Worm (Caenorhabditis elegans) whole organism, late embryonic: Measurements from ENCODE around the gene F13H8.6.

ENCODE experiments used
- K02D7.2 ChIP-seq: sonication (generic microtip); optimal IDR thresholded peaks from 2 replicates; lab custom pipeline; 2017; ENCODE audit warnings: mild to moderate bottlenecking, missing genetic modification characterization, missing compliant biosample characterization
- Y22D7AL.16 ChIP-seq: sonication (generic microtip); optimal IDR thresholded peaks from 2 replicates; lab custom pipeline; 2016; ENCODE audit warnings: missing genetic modification characterization, missing compliant biosample characterization
- ahr-1 ChIP-seq: sonication (generic microtip); optimal IDR thresholded peaks from 2 replicates; lab custom pipeline; 2016; ENCODE audit warnings: missing genetic modification characterization, missing compliant biosample characterization
- ama-1 ChIP-seq: fragments of 150-350 bp; optimal IDR thresholded peaks from 2 replicates; lab custom pipeline; 2014
- ceh-14 ChIP-seq: sonication (generic microtip); optimal IDR thresholded peaks from 2 replicates; lab custom pipeline; 2016; ENCODE audit warnings: missing genotype, missing genetic modification characterization, missing compliant biosample characterization
- ceh-18 ChIP-seq: sonication (generic microtip); optimal IDR thresholded peaks from 2 replicates; lab custom pipeline; 2016; ENCODE audit warnings: missing genetic modification characterization, missing compliant biosample characterization
- ceh-19 ChIP-seq: fragments of 200-800 bp; sonication (Bioruptor generic); optimal IDR thresholded peaks from 2 replicates; lab custom pipeline; 2018; ENCODE audit warnings: mild to moderate bottlenecking, missing genetic modification characterization, missing compliant biosample characterization
- ceh-24 ChIP-seq: sonication (generic microtip); optimal IDR thresholded peaks from 2 replicates; lab custom pipeline; 2016; ENCODE audit warnings: mild to moderate bottlenecking, missing genetic modification characterization, missing compliant biosample characterization
- ceh-30 ChIP-seq: fragments of 150-350 bp; optimal IDR thresholded peaks from 2 replicates; lab custom pipeline; 2014; ENCODE audit warnings: missing biosample characterization, missing genetic modification characterization
- ceh-31 ChIP-seq: sonication (generic microtip); optimal IDR thresholded peaks from 2 replicates; lab custom pipeline; 2016; ENCODE audit warnings: missing genetic modification characterization, missing compliant biosample characterization
- ceh-45 ChIP-seq: fragments of 200-800 bp; sonication (Bioruptor generic); IDR thresholded peaks from 2 replicates; pipeline ENCODE4 v1.3.6; 2022; ENCODE audit warnings: missing genetic modification reagents, missing genetic modification characterization, missing compliant biosample characterization
- che-1 ChIP-seq: sonication (generic microtip); optimal IDR thresholded peaks from 2 replicates; lab custom pipeline; 2016; ENCODE audit warnings: mild to moderate bottlenecking, missing genetic modification characterization, missing compliant biosample characterization
- elt-2 ChIP-seq: sonication (generic microtip); optimal IDR thresholded peaks from 2 replicates; lab custom pipeline; 2016; ENCODE audit warnings: missing genetic modification reagents, missing genetic modification characterization, missing compliant biosample characterization
- ets-4 ChIP-seq: sonication (generic microtip); optimal IDR thresholded peaks from 2 replicates; lab custom pipeline; 2016; ENCODE audit warnings: missing genetic modification characterization, missing compliant biosample characterization
- eyg-1 ChIP-seq: sonication (generic microtip); optimal IDR thresholded peaks from 2 replicates; lab custom pipeline; 2016; ENCODE audit warnings: missing genotype, missing genetic modification characterization, missing compliant biosample characterization
- fax-1 ChIP-seq: sonication (generic microtip); optimal IDR thresholded peaks from 2 replicates; lab custom pipeline; 2016; ENCODE audit warnings: missing genotype, missing genetic modification characterization, missing compliant biosample characterization
- fkh-10 ChIP-seq: fragments of 150-350 bp; optimal IDR thresholded peaks from 2 replicates; lab custom pipeline; 2014; ENCODE audit warnings: missing biosample characterization, missing genetic modification reagents, missing genetic modification characterization
- gmeb-2 ChIP-seq: sonication (generic microtip); optimal IDR thresholded peaks from 2 replicates; lab custom pipeline; 2016; ENCODE audit warnings: missing genetic modification characterization, inconsistent platforms, missing compliant biosample characterization
- hlh-13 ChIP-seq: fragments of 200-800 bp; sonication (Bioruptor generic); optimal IDR thresholded peaks from 2 replicates; lab custom pipeline; 2018; ENCODE audit warnings: mild to moderate bottlenecking, missing genetic modification characterization, missing compliant biosample characterization
- hlh-15 ChIP-seq: sonication (generic microtip); optimal IDR thresholded peaks from 2 replicates; lab custom pipeline; 2016; ENCODE audit warnings: missing genetic modification characterization, missing compliant biosample characterization
- hlh-30 ChIP-seq: sonication (generic microtip); optimal IDR thresholded peaks from 2 replicates; lab custom pipeline; 2017; ENCODE audit warnings: antibody characterized with exemption, missing genetic modification characterization, missing compliant biosample characterization; ENCODE audit not compliant: insufficient read depth
- hlh-6 ChIP-seq: sonication (generic microtip); optimal IDR thresholded peaks from 2 replicates; lab custom pipeline; 2016; ENCODE audit warnings: missing genotype, missing genetic modification characterization, missing compliant biosample characterization
- madf-2 ChIP-seq: sonication (generic microtip); optimal IDR thresholded peaks from 2 replicates; lab custom pipeline; 2017; ENCODE audit warnings: missing genetic modification characterization, missing compliant biosample characterization
- nfya-1 ChIP-seq: sonication (generic microtip); optimal IDR thresholded peaks from 2 replicates; lab custom pipeline; 2017; ENCODE audit warnings: missing genetic modification characterization, mild to moderate bottlenecking, missing compliant biosample characterization, antibody characterized with exemption, moderate library complexity
- nhr-232 ChIP-seq: sonication (generic microtip); optimal IDR thresholded peaks from 2 replicates; lab custom pipeline; 2016; ENCODE audit warnings: missing genetic modification characterization, missing compliant biosample characterization
- pag-3 ChIP-seq: sonication (generic microtip); optimal IDR thresholded peaks from 2 replicates; lab custom pipeline; 2016; ENCODE audit warnings: missing compliant biosample characterization, missing genetic modification characterization, borderline replicate concordance
- pat-9 ChIP-seq: fragments of 200-800 bp; sonication (Bioruptor generic); optimal IDR thresholded peaks from 2 replicates; lab custom pipeline; 2018; ENCODE audit warnings: mild to moderate bottlenecking, missing genetic modification characterization, moderate library complexity, missing compliant biosample characterization
- pax-1 ChIP-seq: fragments of 150-350 bp; optimal IDR thresholded peaks from 2 replicates; lab custom pipeline; 2014; ENCODE audit warnings: missing biosample characterization, missing genetic modification characterization
- pha-2 ChIP-seq: sonication (generic microtip); optimal IDR thresholded peaks from 2 replicates; lab custom pipeline; 2017; ENCODE audit warnings: mild to moderate bottlenecking, missing genetic modification characterization, missing compliant biosample characterization
- pha-4 ChIP-seq: fragments of 150-350 bp; optimal IDR thresholded peaks from 2 replicates; lab custom pipeline; 2018; ENCODE audit warnings: missing biosample characterization, missing genetic modification reagents, missing genetic modification characterization
- pqm-1 ChIP-seq: sonication (generic microtip); optimal IDR thresholded peaks from 2 replicates; lab custom pipeline; 2016; ENCODE audit warnings: missing genetic modification characterization, missing compliant biosample characterization
- sdc-2 ChIP-seq: sonication (generic microtip); optimal IDR thresholded peaks from 2 replicates; lab custom pipeline; 2016; ENCODE audit warnings: missing genotype, missing genetic modification characterization, missing compliant biosample characterization
- sox-2 ChIP-seq: fragments of 200-800 bp; sonication (Bioruptor generic); IDR thresholded peaks from 2 replicates; pipeline ENCODE4 v1.3.6; 2022; ENCODE audit warnings: missing genetic modification reagents, missing genetic modification characterization, missing compliant biosample characterization
- syd-9 ChIP-seq: sonication (generic microtip); optimal IDR thresholded peaks from 2 replicates; lab custom pipeline; 2016; ENCODE audit warnings: mild to moderate bottlenecking, missing genetic modification characterization, moderate library complexity, missing compliant biosample characterization
- tbx-2 ChIP-seq: sonication (generic microtip); optimal IDR thresholded peaks from 2 replicates; lab custom pipeline; 2016; ENCODE audit warnings: missing genetic modification characterization, missing compliant biosample characterization
- tbx-7 ChIP-seq: sonication (generic microtip); optimal IDR thresholded peaks from 2 replicates; lab custom pipeline; 2016; ENCODE audit warnings: missing genotype, missing genetic modification characterization, missing compliant biosample characterization
- unc-3 ChIP-seq, 2 experiments: fragments of 200-800 bp in 1 of 2; sonication (Bioruptor generic) in 1 of 2; sonication (generic microtip) in 1 of 2; conservative IDR thresholded peaks in 1 of 2; optimal IDR thresholded peaks in 1 of 2; 2 replicates each; pipeline versions ENCODE4 v1.3.6 to Lab custom; 2016 to 2022; ENCODE audit warnings: missing compliant biosample characterization in 2 of 2, missing genetic modification characterization in 2 of 2, missing genetic modification reagents in 1 of 2
- unc-42 ChIP-seq: sonication (generic microtip); optimal IDR thresholded peaks from 2 replicates; lab custom pipeline; 2016; ENCODE audit warnings: missing genotype, missing genetic modification characterization, missing compliant biosample characterization
- zip-5 ChIP-seq: sonication (generic microtip); optimal IDR thresholded peaks from 2 replicates; lab custom pipeline; 2016; ENCODE audit warnings: missing genetic modification characterization, missing compliant biosample characterization

The F13H8.6 gene

DNA sequence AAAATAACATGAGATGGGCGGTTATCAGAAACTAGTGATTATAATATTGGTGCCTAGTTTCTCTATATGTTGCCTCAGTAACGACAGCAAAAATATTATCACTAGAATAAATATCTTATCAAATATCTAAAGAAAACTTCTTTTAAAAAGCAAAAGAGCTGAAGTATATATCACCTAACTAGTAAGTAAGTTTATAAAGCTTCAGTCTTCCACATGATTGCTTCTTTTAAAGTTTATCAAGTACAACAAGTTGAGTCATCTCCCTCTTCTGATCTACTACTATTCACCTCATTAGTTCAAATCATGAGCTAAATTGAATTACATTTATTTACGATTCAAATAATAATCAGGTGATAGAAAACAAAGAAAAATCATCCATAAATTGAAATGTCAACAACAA, 1.3 kb upstream of the F13H8.6 start:
- no peak for TF ChIP-seq hlh-30 (tag; lab: Kevin White, UChicago)
- TF ChIP-seq madf-2 (tag; lab: Kevin White, UChicago), result no peak
- TF ChIP-seq fax-1, result no peak
- TF ChIP-seq pha-2 (tag; lab: Kevin White, UChicago), result no peak
- no peak for TF ChIP-seq tbx-2 (tag; lab: Kevin White, UChicago)
- TF ChIP-seq nfya-1 (tag; lab: Kevin White, UChicago), result no peak

DNA sequence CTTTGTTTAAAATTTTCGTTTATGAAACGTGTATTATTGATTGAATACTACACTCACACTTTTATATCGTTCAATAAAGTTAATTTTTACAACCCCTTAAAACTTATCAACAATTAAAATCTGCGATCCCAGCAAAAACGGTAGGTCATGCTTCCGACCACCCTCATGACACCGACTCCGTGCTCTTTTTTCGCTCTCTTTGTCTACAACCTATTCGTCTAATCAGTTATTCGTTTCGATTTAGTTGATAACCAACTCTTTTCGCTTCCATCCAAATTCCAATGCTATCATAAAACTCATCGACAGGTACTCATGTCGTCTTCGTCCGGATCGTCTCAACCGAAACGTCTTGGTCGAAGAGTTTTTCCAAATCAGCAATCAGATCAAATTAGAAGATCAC, 3.7 kb downstream of the F13H8.6 start, which contains the start of gene F13H8.1:
Gene F13H8.1, plus strand, starts transcription at position 311 of the 400 bp plus-strand sequence.
- TF ChIP-seq eyg-1 (no peak), hlh-13 (GFP tag; lab: Kevin White, UChicago) (no peak), ceh-14 (no peak), nhr-232 (tag; lab: Kevin White, UChicago) (no peak), hlh-30 (tag; lab: Kevin White, UChicago) (no peak), hlh-15 (tag; lab: Kevin White, UChicago) (no peak), ahr-1 (no peak), pha-2 (tag; lab: Kevin White, UChicago) (no peak), pqm-1 (tag; lab: Kevin White, UChicago) (no peak), pha-4 (tag; lab: Kevin White, UChicago) (no peak), ceh-31 (tag; lab: Kevin White, UChicago) (no peak)

DNA sequence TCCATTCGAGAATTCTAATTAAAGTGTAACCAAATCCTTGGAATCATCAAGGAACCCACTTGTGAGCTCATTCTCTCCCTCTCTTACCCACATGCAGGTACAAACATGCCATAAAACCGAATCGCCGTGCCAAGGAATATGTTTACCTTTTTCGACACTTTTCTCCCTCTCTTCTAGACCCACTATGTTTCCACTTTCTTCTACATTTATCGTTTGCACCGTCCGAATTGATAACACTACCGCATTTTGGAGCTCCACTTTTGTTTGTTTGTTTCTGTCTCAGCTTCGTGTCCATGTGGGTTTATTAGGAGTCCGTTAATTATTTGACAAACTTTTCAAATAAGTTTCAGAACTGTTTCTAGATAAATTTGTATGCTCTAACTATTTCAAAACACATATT, 4.9 kb downstream of the F13H8.6 start:
- TF ChIP-seq hlh-15 (tag; lab: Kevin White, UChicago), result no peak
- TF ChIP-seq K02D7.2 (tag; lab: Kevin White, UChicago), result no peak

DNA sequence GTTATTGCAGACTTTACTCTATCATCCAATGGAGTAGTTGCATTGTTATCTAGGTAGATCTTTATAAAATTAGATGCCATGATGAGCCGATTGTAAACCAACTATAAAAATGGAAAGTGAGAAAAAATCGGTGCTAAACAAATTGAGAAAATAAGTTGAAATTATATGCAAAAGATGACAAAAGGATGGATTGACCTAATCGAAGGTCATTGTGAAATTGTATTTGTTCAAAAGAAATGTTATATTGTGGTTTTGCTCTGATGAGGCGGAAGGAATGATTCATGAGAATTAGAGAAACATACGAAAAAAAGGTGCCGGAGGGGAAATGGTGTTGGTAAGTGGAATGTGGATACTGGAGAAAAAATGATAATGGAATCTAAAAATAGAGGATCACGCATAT, 5.8 kb downstream of the F13H8.6 start, which contains the start of gene scly-1:
Gene scly-1, minus strand, starts transcription at position 101 of the 400 bp plus-strand sequence.
- TF ChIP-seq fkh-10 (GFP tag; lab: Kevin White, UChicago) (no peak), pqm-1 (tag; lab: Kevin White, UChicago) (no peak), ceh-19 (GFP tag; lab: Kevin White, UChicago) (no peak), Y22D7AL.16 (tag; lab: Kevin White, UChicago) (no peak), che-1 (tag; lab: Kevin White, UChicago) (no peak), hlh-13 (GFP tag; lab: Kevin White, UChicago) (no peak), eyg-1 (no peak), unc-3 (GFP tag; conservative IDR thresholded peaks at IDR 0.05; lab: Robert Waterston, UW) (no peak), unc-3 (tag; optimal IDR thresholded peaks at IDR 0.05; lab: Kevin White, UChicago) (no peak), pag-3 (tag; lab: Kevin White, UChicago) (no peak)

DNA sequence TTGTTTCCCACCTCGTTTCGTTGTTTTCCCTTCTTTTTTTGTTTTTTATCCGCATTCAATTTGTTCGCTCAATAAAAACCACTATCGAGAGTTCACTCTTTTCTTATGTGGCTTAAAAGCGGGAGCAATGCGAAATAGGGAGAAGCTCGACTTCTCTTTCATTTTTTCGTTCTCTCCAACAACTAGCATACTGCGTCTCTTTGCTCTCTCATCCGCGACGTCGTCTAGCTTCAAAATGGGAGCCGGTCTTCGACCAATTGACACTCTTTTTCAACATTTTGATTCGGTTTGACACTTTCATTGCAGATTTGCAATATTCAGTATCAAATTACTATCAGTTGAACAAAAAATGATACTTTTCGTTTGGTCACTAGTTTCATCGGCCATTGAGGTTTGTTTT, 12.8 kb downstream of the F13H8.6 start, which contains the start of gene bpl-1:
Gene bpl-1, plus strand, starts transcription at position 301 of the 400 bp plus-strand sequence.
- TF ChIP-seq unc-42 (tag; lab: Kevin White, UChicago) (peak; percentile 25), ama-1 (lab: Kevin White, UChicago) (no peak)

DNA sequence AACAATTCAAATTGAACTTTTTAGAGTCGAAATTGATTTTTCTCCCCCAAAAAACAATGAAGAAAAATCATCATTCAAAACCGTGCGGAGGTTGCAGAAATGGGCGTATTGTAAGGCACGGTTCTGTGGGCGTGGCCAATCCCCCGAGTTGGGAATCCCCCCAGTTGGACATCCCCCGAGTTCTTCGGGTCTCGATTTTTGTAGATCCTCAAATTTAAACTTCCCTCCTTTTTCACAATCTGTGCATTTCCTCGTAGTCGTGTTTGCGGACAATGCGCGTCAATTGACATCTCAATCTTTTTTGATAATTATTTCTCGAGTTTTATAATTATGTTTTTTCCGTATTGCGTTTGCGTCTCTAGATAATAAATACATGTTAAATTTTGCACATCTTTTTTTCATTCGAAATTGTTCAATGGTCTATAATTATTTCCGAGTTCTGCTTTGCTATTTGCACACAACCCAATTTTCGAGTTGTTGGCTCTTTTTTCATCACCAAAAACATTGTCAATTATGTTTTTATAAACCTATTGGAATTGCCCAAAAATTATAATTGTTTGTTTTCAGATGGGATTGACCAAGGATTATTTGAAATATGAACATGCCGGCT, 16.9 kb downstream of the F13H8.6 start, which contains the start of gene F13H8.2:
Gene F13H8.2, plus strand, starts transcription at position 560 of the 610 bp plus-strand sequence.
- no peak for TF ChIP-seq hlh-15 (tag; lab: Kevin White, UChicago)
- TF ChIP-seq pqm-1 (tag; lab: Kevin White, UChicago), result no peak
- peak; percentile 16 for TF ChIP-seq pax-1 (tag; lab: Kevin White, UChicago)
- TF ChIP-seq fkh-10 (GFP tag; lab: Kevin White, UChicago), result no peak
- TF ChIP-seq gmeb-2 (tag; lab: Kevin White, UChicago), result no peak
- no peak for TF ChIP-seq eyg-1
- no peak for TF ChIP-seq pat-9 (tag; lab: Kevin White, UChicago)
- no peak for TF ChIP-seq K02D7.2 (tag; lab: Kevin White, UChicago)
- TF ChIP-seq tbx-7, result peak; percentile 22
- peak; percentile 25 for TF ChIP-seq elt-2 (tag; lab: Kevin White, UChicago)
- TF ChIP-seq ceh-31 (tag; lab: Kevin White, UChicago), result peak; percentile 82
- peak; percentile 7; the same call in 1 of the 2 replicates for TF ChIP-seq sox-2
- no peak for TF ChIP-seq syd-9 (tag; lab: Kevin White, UChicago)
- TF ChIP-seq ceh-18, result peak; percentile 20
- no peak for TF ChIP-seq ceh-30 (tag; lab: Kevin White, UChicago)
- peak; percentile 24 for TF ChIP-seq zip-5 (tag; lab: Kevin White, UChicago)
- TF ChIP-seq ceh-45, result no peak
- TF ChIP-seq ets-4 (tag; lab: Kevin White, UChicago), result no peak
- peak; percentile 73 for TF ChIP-seq tbx-2 (tag; lab: Kevin White, UChicago)
- peak; percentile 80 for TF ChIP-seq nfya-1 (tag; lab: Kevin White, UChicago)
- TF ChIP-seq ceh-24 (tag; lab: Kevin White, UChicago), result no peak
- TF ChIP-seq sdc-2 (tag; lab: Kevin White, UChicago), result no peak
- TF ChIP-seq hlh-6 (tag; lab: Kevin White, UChicago), result no peak
- no peak for TF ChIP-seq Y22D7AL.16 (tag; lab: Kevin White, UChicago)
- TF ChIP-seq pag-3 (tag; lab: Kevin White, UChicago), result no peak
- peak; percentile 32 for TF ChIP-seq fax-1
